Worm (Caenorhabditis elegans) whole organism, early embryonic: Measurements from ENCODE around the gene F36D4.1.

ENCODE experiments used
- ceh-13 ChIP-seq: fragments of 200-800 bp; sonication (Bioruptor generic); optimal IDR thresholded peaks from 2 replicates; lab custom pipeline; 2018; ENCODE audit warnings: mild to moderate bottlenecking, missing genetic modification characterization, missing compliant biosample characterization
- ceh-36 ChIP-seq: sonication (generic microtip); optimal IDR thresholded peaks from 2 replicates; lab custom pipeline; 2016; ENCODE audit warnings: missing genetic modification characterization, inconsistent platforms, missing compliant biosample characterization
- ets-7 ChIP-seq: sonication (generic microtip); optimal IDR thresholded peaks from 2 replicates; lab custom pipeline; 2016; ENCODE audit warnings: missing genotype, missing genetic modification characterization, missing compliant biosample characterization
- scrt-1 ChIP-seq: fragments of 200-800 bp; sonication (Bioruptor generic); IDR thresholded peaks from 2 replicates; pipeline ENCODE4 v1.3.6; 2022; ENCODE audit warnings: missing genetic modification characterization, missing compliant biosample characterization
- tbx-37 ChIP-seq: fragments of 200-800 bp; sonication (Bioruptor generic); conservative IDR thresholded peaks from 2 replicates; pipeline ENCODE4 v1.3.6; 2022; ENCODE audit warnings: missing genetic modification reagents, missing genetic modification characterization, missing compliant biosample characterization

DNA sequence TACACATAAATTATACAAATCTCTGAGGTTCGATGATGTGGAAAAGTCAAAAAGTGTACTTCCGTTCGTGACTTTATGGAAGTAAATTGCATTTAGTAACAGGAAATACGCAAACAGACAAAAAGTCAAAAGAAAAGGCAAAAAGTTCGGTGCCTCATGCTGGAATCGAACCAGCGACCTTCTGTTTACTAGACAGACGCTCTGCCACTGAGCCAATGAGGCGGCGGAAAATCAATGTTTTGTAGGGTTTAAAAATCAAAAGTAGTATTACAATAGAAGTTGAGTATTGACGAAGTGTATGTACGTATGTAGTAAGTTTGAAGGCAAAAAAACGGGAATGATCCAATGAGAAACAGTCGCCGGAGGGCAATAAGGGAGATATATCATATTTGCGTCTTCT is 9.8 kb upstream of the F36D4.1 start:
- no peak for TF ChIP-seq scrt-1 (GFP tag; lab: Robert Waterston, UW)
- no peak for TF ChIP-seq ets-7 (tag; lab: Kevin White, UChicago)
- no peak for TF ChIP-seq tbx-37
- TF ChIP-seq ceh-13 (GFP tag; lab: Kevin White, UChicago) = no peak
- TF ChIP-seq ceh-36 (tag; lab: Kevin White, UChicago) = no peak
